Fruit fly (Drosophila melanogaster) Kc167 (cell line): ENCODE data around the gene Rpp14a.

Experiments used
- Myc ChIP-seq: fragments of >200 bp; optimal IDR thresholded peaks from 2 replicates; lab custom pipeline; 2017; ENCODE audit warnings: missing external identifiers
- Sin3A ChIP-seq: fragments of >200 bp; optimal IDR thresholded peaks from 2 replicates; lab custom pipeline; 2018; ENCODE audit warnings: missing external identifiers
- h ChIP-seq: fragments of >200 bp; optimal IDR thresholded peaks from 3 replicates; lab custom pipeline; 2018; ENCODE audit warnings: missing external identifiers
- insv ChIP-seq: fragments of >200 bp; optimal IDR thresholded peaks from 3 replicates; lab custom pipeline; 2018; ENCODE audit warnings: missing external identifiers
- psq ChIP-seq: fragments of >200 bp; optimal IDR thresholded peaks from 2 replicates; lab custom pipeline; 2017; ENCODE audit warnings: missing external identifiers
- ttk ChIP-seq: sonication (Bioruptor generic); optimal IDR thresholded peaks from 2 replicates; lab custom pipeline; 2017; ENCODE audit warnings: missing external identifiers

DNA sequence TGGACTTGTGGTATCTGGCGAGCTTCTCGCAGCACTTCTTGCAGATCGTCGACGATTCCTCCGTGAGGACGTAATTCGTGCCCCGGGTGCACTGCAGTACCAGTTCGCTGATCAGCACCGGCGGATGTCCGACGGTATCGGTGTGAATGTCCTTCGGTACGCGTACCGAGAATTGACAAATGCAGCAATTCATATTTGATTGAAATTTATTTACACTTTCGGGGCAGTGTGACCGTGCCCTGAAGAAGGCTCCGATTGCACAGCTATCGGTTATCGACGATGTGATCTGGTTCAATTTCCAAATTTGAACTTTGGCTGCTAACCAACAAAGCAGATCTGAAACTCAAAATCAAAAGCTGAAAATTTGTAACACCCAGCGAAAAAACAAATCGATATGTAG is 20.1 kb upstream of the Rpp14a start, which contains the start of gene ZIPIC:
- TF ChIP-seq h (lab: Kevin White, UChicago) (no peak), psq (lab: Kevin White, UChicago) (no peak), insv (lab: Kevin White, UChicago) (no peak), Myc (lab: Kevin White, UChicago) (no peak), ttk (no peak), Sin3A (lab: Kevin White, UChicago) (no peak)
